Fruit fly (Drosophila melanogaster) whole organism, embryonic: Measurements from ENCODE around the gene RIOK2.

Source experiments
- Asciz ChIP-seq: fragments of 200-800 bp; sonication (Bioruptor generic); optimal IDR thresholded peaks from 2 replicates; lab custom pipeline; 2017; ENCODE audit warnings: missing biosample characterization, mild to moderate bottlenecking, missing genetic modification characterization, missing genetic modification reagents
- B-H1 ChIP-seq: fragments of 200-800 bp; sonication (Bioruptor generic); IDR thresholded peaks from 3 replicates; pipeline ENCODE4 v1.3.6; 2022; ENCODE audit warnings: missing biosample characterization, missing genetic modification characterization
- CG1024 ChIP-seq: fragments of 200-800 bp; sonication (Bioruptor generic); IDR thresholded peaks from 2 replicates; pipeline ENCODE4 v1.3.6; 2022; ENCODE audit warnings: missing biosample characterization, missing genetic modification characterization
- CG10462 ChIP-seq: fragments of 200-800 bp; sonication (Bioruptor generic); optimal IDR thresholded peaks from 2 replicates; lab custom pipeline; 2016; ENCODE audit warnings: missing biosample characterization, missing genetic modification characterization
- CG12104 ChIP-seq: fragments of 200-800 bp; sonication (Bioruptor generic); optimal IDR thresholded peaks from 3 replicates; lab custom pipeline; 2016; ENCODE audit warnings: missing biosample characterization, missing genetic modification characterization
- CG13296 ChIP-seq: fragments of 200-800 bp; sonication (Bioruptor generic); optimal IDR thresholded peaks from 3 replicates; lab custom pipeline; 2018; ENCODE audit warnings: missing biosample characterization, mild to moderate bottlenecking, missing genetic modification characterization
- CG13424 ChIP-seq: fragments of 200-800 bp; sonication (Bioruptor generic); optimal IDR thresholded peaks from 2 replicates; lab custom pipeline; 2019; ENCODE audit warnings: missing biosample characterization, mild to moderate bottlenecking, missing genetic modification characterization, moderate library complexity
- CG14014 ChIP-seq: fragments of 200-800 bp; sonication (Bioruptor generic); IDR thresholded peaks from 2 replicates; pipeline ENCODE4 v1.3.6; 2022; ENCODE audit warnings: missing biosample characterization, missing genetic modification characterization
- CG14860 ChIP-seq: fragments of 200-800 bp; sonication (Bioruptor generic); IDR thresholded peaks from 3 replicates; pipeline ENCODE4 v1.3.6; 2022; ENCODE audit warnings: missing biosample characterization, missing genetic modification characterization; ENCODE audit not compliant: partially characterized antibody
- CG15269 ChIP-seq: fragments of 200-800 bp; sonication (Bioruptor generic); optimal IDR thresholded peaks from 2 replicates; lab custom pipeline; 2018; ENCODE audit warnings: missing biosample characterization, mild to moderate bottlenecking, missing genetic modification characterization, moderate library complexity
- CG15696 ChIP-seq: fragments of 200-800 bp; sonication (Bioruptor generic); optimal IDR thresholded peaks from 2 replicates; lab custom pipeline; 2019; ENCODE audit warnings: missing biosample characterization, mild to moderate bottlenecking, missing genetic modification characterization, moderate library complexity
- CG1647 ChIP-seq: fragments of 200-800 bp; sonication (Bioruptor generic); optimal IDR thresholded peaks from 3 replicates; lab custom pipeline; 2016; ENCODE audit warnings: missing biosample characterization, missing genetic modification characterization
- CG16813 ChIP-seq: fragments of 200-800 bp; sonication (Bioruptor generic); IDR thresholded peaks from 3 replicates; pipeline ENCODE4 v1.3.6; 2022; ENCODE audit warnings: missing biosample characterization, missing genetic modification characterization; ENCODE audit not compliant: partially characterized antibody
- CG17361 ChIP-seq: fragments of 200-800 bp; sonication (Bioruptor generic); IDR thresholded peaks from 3 replicates; pipeline ENCODE4 v1.3.6; 2022; ENCODE audit warnings: missing biosample characterization, missing genetic modification characterization
- CG17612 ChIP-seq: fragments of 200-800 bp; sonication (Bioruptor generic); IDR thresholded peaks from 2 replicates; pipeline ENCODE4 v1.3.6; 2022; ENCODE audit warnings: missing biosample characterization, missing genetic modification characterization
- CG18262 ChIP-seq: fragments of 200-800 bp; optimal IDR thresholded peaks from 3 replicates; lab custom pipeline; 2019; ENCODE audit warnings: missing biosample characterization, mild to moderate bottlenecking, missing genetic modification characterization, moderate library complexity
- CG2712 ChIP-seq: fragments of 200-800 bp; optimal IDR thresholded peaks from 3 replicates; lab custom pipeline; 2019; ENCODE audit warnings: missing biosample characterization, mild to moderate bottlenecking, missing genetic modification characterization, moderate library complexity
- CG31441 ChIP-seq: fragments of 200-800 bp; sonication (Bioruptor generic); IDR thresholded peaks from 2 replicates; pipeline ENCODE4 v1.3.6; 2022; ENCODE audit warnings: missing biosample characterization, missing genetic modification characterization
- CG33557 ChIP-seq: fragments of 200-800 bp; sonication (Bioruptor generic); optimal IDR thresholded peaks from 2 replicates; lab custom pipeline; 2019; ENCODE audit warnings: missing biosample characterization, mild to moderate bottlenecking, missing genetic modification characterization, moderate library complexity
- CG4854 ChIP-seq: fragments of 200-800 bp; sonication (Bioruptor generic); optimal IDR thresholded peaks from 2 replicates; lab custom pipeline; 2016; ENCODE audit warnings: missing biosample characterization, missing genetic modification characterization, inconsistent platforms
- CG5953 ChIP-seq: fragments of 200-800 bp; sonication (Bioruptor generic); IDR thresholded peaks from 2 replicates; pipeline ENCODE4 v1.3.6; 2022; ENCODE audit warnings: missing biosample characterization, missing genetic modification characterization
- CG6854 ChIP-seq: fragments of 200-800 bp; sonication (Bioruptor generic); optimal IDR thresholded peaks from 3 replicates; lab custom pipeline; 2017; ENCODE audit warnings: missing biosample characterization, mild to moderate bottlenecking, missing genetic modification characterization
- CG8478 ChIP-seq: fragments of >200 bp; optimal IDR thresholded peaks from 2 replicates; lab custom pipeline; 2018
- CG8765 ChIP-seq: fragments of 200-800 bp; sonication (Bioruptor generic); IDR thresholded peaks from 2 replicates; pipeline ENCODE4 v1.3.6; 2022; ENCODE audit warnings: missing biosample characterization, missing genetic modification characterization
- E2f1 ChIP-seq: fragments of 200-800 bp; sonication (Bioruptor generic); IDR thresholded peaks from 2 replicates; pipeline ENCODE4 v1.3.6; 2022; ENCODE audit warnings: missing biosample characterization, missing genetic modification characterization
- Fer2 ChIP-seq: fragments of 200-800 bp; sonication (Bioruptor generic); optimal IDR thresholded peaks from 2 replicates; lab custom pipeline; 2018; ENCODE audit warnings: missing biosample characterization, mild to moderate bottlenecking, missing genetic modification characterization, moderate library complexity
- Gug ChIP-seq: fragments of 200-800 bp; sonication (Bioruptor generic); IDR thresholded peaks from 4 replicates; pipeline ENCODE4 v1.3.6; 2022; ENCODE audit warnings: missing biosample characterization, missing genetic modification characterization
- HLHmδ ChIP-seq: fragments of 200-800 bp; sonication (Bioruptor generic); optimal IDR thresholded peaks from 2 replicates; lab custom pipeline; 2018; ENCODE audit warnings: missing biosample characterization, mild to moderate bottlenecking, missing genetic modification characterization, moderate library complexity
- Hr78 ChIP-seq, 2 experiments: fragments of 200-800 bp in 1 of 2; fragments of >200 bp in 1 of 2; sonication (Bioruptor generic) in 1 of 2; optimal IDR thresholded peaks; 2 replicates each; lab custom pipeline; 2017 to 2019; ENCODE audit warnings: missing biosample characterization in 2 of 2, missing genetic modification characterization in 2 of 2, mild to moderate bottlenecking in 1 of 2, moderate library complexity in 1 of 2
- Lpt ChIP-seq: fragments of >200 bp; optimal IDR thresholded peaks from 2 replicates; lab custom pipeline; 2018; ENCODE audit warnings: missing biosample characterization, missing genetic modification characterization
- Med ChIP-seq: fragments of 200-800 bp; sonication (Bioruptor generic); peaks from one replicate; lab custom pipeline; 2016; ENCODE audit warnings: missing biosample characterization, missing genetic modification characterization, mild to moderate bottlenecking, inconsistent platforms, moderate library complexity
- NFAT ChIP-seq: fragments of 200-800 bp; sonication (Bioruptor generic); IDR thresholded peaks from 2 replicates; pipeline ENCODE4 v1.3.6; 2022; ENCODE audit warnings: missing biosample characterization, missing genetic modification characterization
- Neu2 ChIP-seq: fragments of 200-800 bp; sonication (Bioruptor generic); optimal IDR thresholded peaks from 3 replicates; lab custom pipeline; 2016; ENCODE audit warnings: missing biosample characterization, missing genetic modification characterization, borderline replicate concordance
- Ptx1 ChIP-seq: fragments of 200-800 bp; sonication (Bioruptor generic); IDR thresholded peaks from 2 replicates; pipeline ENCODE4 v1.3.6; 2022; ENCODE audit warnings: missing biosample characterization, missing genetic modification characterization
- Stat92E ChIP-seq, 3 experiments: fragments of >200 bp in 2 of 3; fragments of 200-800 bp in 1 of 3; sonication (Bioruptor generic) in 1 of 3; optimal IDR thresholded peaks; 2 replicates each; lab custom pipeline; 2017 to 2019; ENCODE audit warnings: missing biosample characterization in 3 of 3, missing genetic modification characterization in 3 of 3, mild to moderate bottlenecking in 1 of 3, moderate library complexity in 1 of 3
- ara ChIP-seq: fragments of 200-800 bp; sonication (Bioruptor generic); IDR thresholded peaks from 2 replicates; pipeline ENCODE4 v1.3.6; 2022; ENCODE audit warnings: missing biosample characterization, missing genetic modification characterization
- gt ChIP-seq: fragments of 200-800 bp; sonication (Bioruptor generic); IDR thresholded peaks from 2 replicates; pipeline ENCODE4 v1.3.6; 2022; ENCODE audit warnings: missing biosample characterization, missing genetic modification characterization
- ham ChIP-seq: fragments of 200-800 bp; sonication (Bioruptor generic); IDR thresholded peaks from 2 replicates; pipeline ENCODE4 v1.3.6; 2022; ENCODE audit warnings: missing biosample characterization, missing genetic modification characterization
- jumu ChIP-seq: fragments of 200-800 bp; sonication (Bioruptor generic); optimal IDR thresholded peaks from 3 replicates; lab custom pipeline; 2016; ENCODE audit warnings: missing biosample characterization, missing genetic modification characterization
- kni ChIP-seq: fragments of 200-800 bp; sonication (Bioruptor generic); optimal IDR thresholded peaks from 3 replicates; lab custom pipeline; 2017; ENCODE audit warnings: mild to moderate bottlenecking, missing biosample characterization, missing genetic modification reagents, missing genetic modification characterization
- psq ChIP-seq: fragments of 200-800 bp; sonication (Bioruptor generic); optimal IDR thresholded peaks from 2 replicates; lab custom pipeline; 2017; ENCODE audit warnings: missing biosample characterization, missing genetic modification characterization
- salm ChIP-seq: fragments of 200-800 bp; sonication (Bioruptor generic); optimal IDR thresholded peaks from 2 replicates; lab custom pipeline; 2018; ENCODE audit warnings: missing biosample characterization, mild to moderate bottlenecking, missing genetic modification characterization
- seq ChIP-seq: fragments of 200-800 bp; sonication (Bioruptor generic); IDR thresholded peaks from 2 replicates; pipeline ENCODE4 v1.3.6; 2022; ENCODE audit warnings: missing biosample characterization, missing genetic modification characterization
- slou ChIP-seq: fragments of 200-800 bp; sonication (Bioruptor generic); optimal IDR thresholded peaks from 3 replicates; lab custom pipeline; 2016; ENCODE audit warnings: missing biosample characterization, missing genetic modification characterization
- stc ChIP-seq: fragments of 200-800 bp; sonication (Bioruptor generic); IDR thresholded peaks from 2 replicates; pipeline ENCODE4 v1.3.6; 2022; ENCODE audit warnings: missing biosample characterization, missing genetic modification characterization
- tio ChIP-seq: fragments of 200-800 bp; sonication (Bioruptor generic); optimal IDR thresholded peaks from 2 replicates; lab custom pipeline; 2017; ENCODE audit warnings: missing biosample characterization, missing genetic modification characterization, inconsistent platforms
- tna ChIP-seq: fragments of 200-800 bp; sonication (Bioruptor generic); IDR thresholded peaks from 2 replicates; pipeline ENCODE4 v1.3.6; 2022; ENCODE audit warnings: missing biosample characterization, missing genetic modification characterization; ENCODE audit not compliant: partially characterized antibody
- wek ChIP-seq: fragments of 200-800 bp; sonication (Bioruptor generic); optimal IDR thresholded peaks from 3 replicates; lab custom pipeline; 2018; ENCODE audit warnings: missing biosample characterization, mild to moderate bottlenecking, missing genetic modification characterization, moderate library complexity
- yki ChIP-seq: fragments of >200 bp; optimal IDR thresholded peaks from 3 replicates; lab custom pipeline; 2018
- zen2 ChIP-seq: fragments of 200-800 bp; sonication (Bioruptor generic); IDR thresholded peaks from 3 replicates; pipeline ENCODE4 v1.3.6; 2022; ENCODE audit warnings: missing biosample characterization, missing genetic modification characterization; ENCODE audit not compliant: partially characterized antibody

Gene RIOK2

dm6 chr3R:25258628-25259240 is 6.9 kb upstream of the RIOK2 start, which contains the start of gene CG11857 (continued):
- TF ChIP-seq CG17361 (GFP tag; lab: Robert Waterston, UW) = peak; percentile 99
- TF ChIP-seq NFAT (GFP tag; lab: Robert Waterston, UW) = peak; percentile 99
- TF ChIP-seq gt (GFP tag; lab: Robert Waterston, UW) = peak; percentile 98
- peak; percentile 12 for TF ChIP-seq HLHmδ (GFP tag; lab: Kevin White, UChicago)
- TF ChIP-seq ara (GFP tag; lab: Robert Waterston, UW) = peak; percentile 98
- peak; percentile 93 for TF ChIP-seq psq (GFP tag; lab: Kevin White, UChicago)
- peak; percentile 92 for TF ChIP-seq Asciz (GFP tag; lab: Kevin White, UChicago)
- peak; percentile 97 for TF ChIP-seq CG15269
- peak; percentile 97 for TF ChIP-seq CG12104 (GFP tag; lab: Kevin White, UChicago)
- peak; percentile 98 for TF ChIP-seq CG15696 (tag; lab: Kevin White, UChicago)
- peak; percentile 88 for TF ChIP-seq kni (GFP tag; lab: Kevin White, UChicago)
- no peak for TF ChIP-seq CG8478 (lab: Kevin White, UChicago)
- TF ChIP-seq Med = peak; percentile 100
- peak; percentile 96 for TF ChIP-seq CG5953 (GFP tag; lab: Robert Waterston, UW)
- TF ChIP-seq slou (GFP tag; lab: Kevin White, UChicago) = peak; percentile 98
- peak; percentile 100 for TF ChIP-seq CG14860 (GFP tag; lab: Robert Waterston, UW)
- peak; percentile 96 for TF ChIP-seq CG33557 (GFP tag; lab: Kevin White, UChicago)
- TF ChIP-seq Gug (GFP tag; lab: Robert Waterston, UW) = peak; percentile 99
- peak; percentile 99 for TF ChIP-seq tna
- peak; percentile 97 for TF ChIP-seq seq (GFP tag; lab: Robert Waterston, UW)
- peak; percentile 79 for TF ChIP-seq wek
- peak; percentile 93 for TF ChIP-seq CG13296 (GFP tag; lab: Kevin White, UChicago)
- peak; percentile 97 for TF ChIP-seq jumu (GFP tag; lab: Kevin White, UChicago)
- peak; percentile 96 for TF ChIP-seq CG31441
- peak; percentile 96 for TF ChIP-seq CG4854 (GFP tag; lab: Kevin White, UChicago)
- peak; percentile 96 for TF ChIP-seq CG18262
- TF ChIP-seq yki (lab: Kevin White, UChicago) = no peak
- TF ChIP-seq Fer2 (tag; lab: Kevin White, UChicago) = peak; percentile 97
- TF ChIP-seq ham = peak; percentile 96
- peak; percentile 97 for TF ChIP-seq CG1647
- peak; percentile 98 for TF ChIP-seq CG8765 (GFP tag; lab: Robert Waterston, UW)
- peak; percentile 100 for TF ChIP-seq CG16813 (GFP tag; lab: Robert Waterston, UW)
- TF ChIP-seq tio (GFP tag; lab: Kevin White, UChicago) = no peak
- TF ChIP-seq B-H1 (GFP tag; lab: Robert Waterston, UW) = peak; percentile 98
- TF ChIP-seq Lpt (GFP tag; lab: Kevin White, UChicago) = no peak
- TF ChIP-seq CG1024 (GFP tag; lab: Robert Waterston, UW) = peak; percentile 95
- TF ChIP-seq stc (GFP tag; lab: Robert Waterston, UW) = peak; percentile 98
- TF ChIP-seq CG17612 (GFP tag; lab: Robert Waterston, UW) = peak; percentile 97
- peak; percentile 98 for TF ChIP-seq CG2712 (tag; lab: Kevin White, UChicago)
- peak; percentile 98 for TF ChIP-seq CG13424 (tag; lab: Kevin White, UChicago)
- TF ChIP-seq CG6854 (GFP tag; lab: Kevin White, UChicago) = peak; percentile 88
- TF ChIP-seq E2f1 (GFP tag; lab: Robert Waterston, UW) = peak; percentile 99
- peak; percentile 88 for TF ChIP-seq salm
- peak; percentile 99 for TF ChIP-seq zen2
- no peak for TF ChIP-seq Hr78 (GFP tag; optimal IDR thresholded peaks at IDR 0.05; lab: Kevin White, UChicago)
- peak; percentile 99 for TF ChIP-seq Ptx1 (GFP tag; lab: Robert Waterston, UW)
- peak; percentile 83 for TF ChIP-seq Neu2 (GFP tag; lab: Kevin White, UChicago)
- peak in 1 of 3 experiments; percentile 91 for TF ChIP-seq Stat92E (GFP tag; optimal IDR thresholded peaks at IDR 0.05; lab: Kevin White, UChicago)
- TF ChIP-seq CG14014 (GFP tag; lab: Robert Waterston, UW) = peak; percentile 99
- TF ChIP-seq CG10462 (GFP tag; lab: Kevin White, UChicago) = peak; percentile 97
